Worm (Caenorhabditis elegans) whole organism, L3 larva: ENCODE data around the gene T24E12.3.

Source experiments
- R02D3.7 ChIP-seq: fragments of 150-350 bp; optimal IDR thresholded peaks from 2 replicates; lab custom pipeline; 2014; ENCODE audit warnings: missing biosample characterization, missing genetic modification characterization
- ZK546.5 ChIP-seq: sonication (generic microtip); optimal IDR thresholded peaks from 2 replicates; lab custom pipeline; 2017; ENCODE audit warnings: missing biosample characterization, missing genetic modification characterization
- aly-2 ChIP-seq: fragments of 150-350 bp; optimal IDR thresholded peaks from 2 replicates; lab custom pipeline; 2014; ENCODE audit warnings: missing biosample characterization, missing genetic modification characterization
- ama-1 ChIP-seq: fragments of 150-350 bp; optimal IDR thresholded peaks from 2 replicates; lab custom pipeline; 2018
- ceh-16 ChIP-seq: sonication (generic microtip); optimal IDR thresholded peaks from 2 replicates; lab custom pipeline; 2017; ENCODE audit warnings: missing biosample characterization, missing genetic modification characterization
- ceh-28 ChIP-seq: fragments of 150-350 bp; optimal IDR thresholded peaks from 2 replicates; lab custom pipeline; 2014; ENCODE audit warnings: missing biosample characterization, missing genetic modification reagents, missing genetic modification characterization
- ceh-9 ChIP-seq: sonication (generic microtip); optimal IDR thresholded peaks from 2 replicates; lab custom pipeline; 2018; ENCODE audit warnings: missing biosample characterization, missing genetic modification characterization
- daf-12 ChIP-seq: fragments of 150-350 bp; optimal IDR thresholded peaks from 2 replicates; lab custom pipeline; 2014; ENCODE audit warnings: missing biosample characterization, missing genetic modification reagents, missing genetic modification characterization
- egl-27 ChIP-seq: sonication (generic microtip); optimal IDR thresholded peaks from 4 replicates; lab custom pipeline; 2017; ENCODE audit warnings: missing biosample characterization, missing genetic modification reagents, missing genetic modification characterization
- egl-5 ChIP-seq: fragments of 150-350 bp; optimal IDR thresholded peaks from 2 replicates; lab custom pipeline; 2017; ENCODE audit warnings: missing biosample characterization, missing genetic modification reagents, missing genetic modification characterization, inconsistent platforms
- elt-1 ChIP-seq: fragments of 150-350 bp; optimal IDR thresholded peaks from 2 replicates; lab custom pipeline; 2014; ENCODE audit warnings: missing biosample characterization, missing genetic modification characterization
- elt-2 ChIP-seq: sonication (generic microtip); optimal IDR thresholded peaks from 2 replicates; lab custom pipeline; 2016; ENCODE audit warnings: missing genetic modification reagents, mild to moderate bottlenecking, missing genetic modification characterization, missing compliant biosample characterization
- elt-3 ChIP-seq, 3 experiments: fragments of 150-350 bp in 1 of 3; sonication (generic microtip) in 2 of 3; optimal IDR thresholded peaks; 2 replicates in 2 of 3; 4 replicates in 1 of 3; lab custom pipeline; 2014 to 2017; ENCODE audit warnings: missing biosample characterization in 3 of 3, missing genetic modification characterization in 3 of 3
- eor-1 ChIP-seq, 2 experiments: fragments of 150-350 bp; optimal IDR thresholded peaks; 2 replicates each; lab custom pipeline; 2014 to 2018; ENCODE audit warnings: missing biosample characterization in 2 of 2, missing genetic modification characterization in 2 of 2
- fkh-10 ChIP-seq: sonication (generic microtip); optimal IDR thresholded peaks from 2 replicates; lab custom pipeline; 2017; ENCODE audit warnings: missing biosample characterization, missing genetic modification reagents, missing genetic modification characterization
- fkh-2 ChIP-seq: fragments of 150-350 bp; optimal IDR thresholded peaks from 2 replicates; lab custom pipeline; 2014; ENCODE audit warnings: missing biosample characterization, missing genetic modification reagents, missing genetic modification characterization
- fos-1 ChIP-seq: fragments of 150-350 bp; optimal IDR thresholded peaks from 2 replicates; lab custom pipeline; 2014; ENCODE audit warnings: missing biosample characterization, missing genetic modification characterization
- hmg-11 ChIP-seq: sonication (generic microtip); optimal IDR thresholded peaks from 2 replicates; lab custom pipeline; 2016; ENCODE audit warnings: missing genetic modification characterization, missing compliant biosample characterization
- lin-39 ChIP-seq: fragments of 150-350 bp; optimal IDR thresholded peaks from 2 replicates; lab custom pipeline; 2018; ENCODE audit warnings: missing biosample characterization, missing genetic modification reagents, missing genetic modification characterization
- lsy-12 ChIP-seq: sonication (generic microtip); optimal IDR thresholded peaks from 2 replicates; lab custom pipeline; 2016; ENCODE audit warnings: mild to moderate bottlenecking, missing genetic modification characterization, missing compliant biosample characterization
- mml-1 ChIP-seq: fragments of 150-350 bp; sonication (generic microtip); optimal IDR thresholded peaks from 3 replicates; lab custom pipeline; 2014; ENCODE audit warnings: missing biosample characterization, missing genetic modification characterization
- nfya-1 ChIP-seq: sonication (generic microtip); optimal IDR thresholded peaks from 2 replicates; lab custom pipeline; 2017; ENCODE audit warnings: missing genetic modification characterization, mild to moderate bottlenecking, missing compliant biosample characterization, antibody characterized with exemption, moderate library complexity; ENCODE audit not compliant: insufficient read depth
- nhr-12 ChIP-seq: fragments of 150-350 bp; optimal IDR thresholded peaks from 2 replicates; lab custom pipeline; 2014; ENCODE audit warnings: missing biosample characterization, missing genetic modification characterization
- nhr-237 ChIP-seq: fragments of 150-350 bp; optimal IDR thresholded peaks from 2 replicates; lab custom pipeline; 2014; ENCODE audit warnings: missing biosample characterization, missing genetic modification characterization
- nhr-25 ChIP-seq: sonication (generic microtip); optimal IDR thresholded peaks from 2 replicates; lab custom pipeline; 2017; ENCODE audit warnings: missing biosample characterization, missing genetic modification characterization
- nhr-28 ChIP-seq: fragments of 150-350 bp; optimal IDR thresholded peaks from 2 replicates; lab custom pipeline; 2014; ENCODE audit warnings: missing biosample characterization, missing genetic modification characterization
- nhr-43 ChIP-seq: sonication (generic microtip); optimal IDR thresholded peaks from 2 replicates; lab custom pipeline; 2016; ENCODE audit warnings: mild to moderate bottlenecking, missing genetic modification characterization, missing compliant biosample characterization; ENCODE audit not compliant: poor library complexity, severe bottlenecking
- nhr-77 ChIP-seq: fragments of 150-350 bp; optimal IDR thresholded peaks from 2 replicates; lab custom pipeline; 2014; ENCODE audit warnings: missing biosample characterization, missing genetic modification characterization
- pha-4 ChIP-seq: fragments of 150-350 bp; optimal IDR thresholded peaks from 2 replicates; lab custom pipeline; 2014; ENCODE audit warnings: missing biosample characterization, missing genetic modification reagents, missing genetic modification characterization
- sea-2 ChIP-seq: fragments of 150-350 bp; sonication (generic microtip); optimal IDR thresholded peaks from 4 replicates; lab custom pipeline; 2014; ENCODE audit warnings: missing biosample characterization, missing genetic modification reagents, missing genetic modification characterization
- skn-1 ChIP-seq: fragments of 150-350 bp; optimal IDR thresholded peaks from 2 replicates; lab custom pipeline; 2014; ENCODE audit warnings: missing biosample characterization, missing genetic modification characterization
- unc-39 ChIP-seq: sonication (generic microtip); optimal IDR thresholded peaks from 4 replicates; lab custom pipeline; 2017; ENCODE audit warnings: missing biosample characterization, missing genetic modification characterization
- unc-62 ChIP-seq: fragments of 150-350 bp; sonication (generic microtip); optimal IDR thresholded peaks from 4 replicates; lab custom pipeline; 2014; ENCODE audit warnings: missing biosample characterization, missing genetic modification reagents, missing genetic modification characterization
- zag-1 ChIP-seq: fragments of 150-350 bp; optimal IDR thresholded peaks from 2 replicates; lab custom pipeline; 2014; ENCODE audit warnings: missing biosample characterization, missing genetic modification characterization
- ztf-11 ChIP-seq: fragments of 150-350 bp; optimal IDR thresholded peaks from 2 replicates; lab custom pipeline; 2014; ENCODE audit warnings: missing biosample characterization, missing genetic modification characterization
- ztf-4 ChIP-seq: fragments of 150-350 bp; optimal IDR thresholded peaks from 2 replicates; lab custom pipeline; 2014; ENCODE audit warnings: missing biosample characterization, missing genetic modification characterization

T24E12.3 gene

ce11 chrII:3775719-3776118, at the start of gene T24E12.3:
Gene T24E12.3, plus strand, starts transcription at chrII:3776019.
- no peak for TF ChIP-seq nhr-28 (tag; lab: Kevin White, UChicago)
- TF ChIP-seq pha-4 (tag; lab: Kevin White, UChicago) = no peak
- TF ChIP-seq elt-3 (tag; optimal IDR thresholded peaks at IDR 0.05; lab: Kevin White, UChicago) = no peak
- TF ChIP-seq fos-1 (tag; lab: Kevin White, UChicago) = no peak
- TF ChIP-seq R02D3.7 (tag; lab: Kevin White, UChicago) = no peak
- no peak for TF ChIP-seq fkh-2
- no peak for TF ChIP-seq nhr-237
- TF ChIP-seq nhr-12 (tag; lab: Kevin White, UChicago) = no peak
- TF ChIP-seq, all 47 proteins: peak for 0

- no peak for TF ChIP-seq lin-39
- TF ChIP-seq eor-1 (tag; optimal IDR thresholded peaks at IDR 0.05; lab: Kevin White, UChicago) = no peak
- TF ChIP-seq ztf-4 (tag; lab: Kevin White, UChicago) = no peak
- no peak for TF ChIP-seq lsy-12 (tag; lab: Kevin White, UChicago)
- no peak for TF ChIP-seq nhr-25 (tag; lab: Kevin White, UChicago)
- no peak for TF ChIP-seq elt-3 (tag; optimal IDR thresholded peaks at IDR 0.05; lab: Kevin White, UChicago)
- no peak for TF ChIP-seq ceh-9 (tag; lab: Kevin White, UChicago)
- TF ChIP-seq nhr-237 = no peak
- no peak for TF ChIP-seq ZK546.5 (tag; lab: Kevin White, UChicago)
- no peak for TF ChIP-seq egl-27 (tag; lab: Kevin White, UChicago)
- TF ChIP-seq zag-1 = no peak
- TF ChIP-seq nfya-1 (tag; lab: Kevin White, UChicago) = no peak
- no peak for TF ChIP-seq elt-1 (tag; lab: Kevin White, UChicago)
- no peak for TF ChIP-seq fkh-2
Observed at ce11 chrII:3727996-3728395, 47.8 kb upstream of the T24E12.3 start, which contains the start of gene C46E10.8. Gene C46E10.8, minus strand, starts transcription at chrII:3728096.

- TF ChIP-seq nhr-77 (tag; lab: Kevin White, UChicago) = no peak
- TF ChIP-seq fkh-10 (GFP tag; lab: Kevin White, UChicago) = no peak
- TF ChIP-seq eor-1 (tag; optimal IDR thresholded peaks at IDR 0.05; lab: Kevin White, UChicago) = no peak
- TF ChIP-seq fkh-2 = no peak
- no peak for TF ChIP-seq daf-12 (tag; lab: Kevin White, UChicago)
- no peak for TF ChIP-seq unc-39 (tag; lab: Kevin White, UChicago)
- TF ChIP-seq elt-1 (tag; lab: Kevin White, UChicago) = no peak
- no peak for TF ChIP-seq zag-1
- TF ChIP-seq nhr-12 (tag; lab: Kevin White, UChicago) = no peak
- no peak for TF ChIP-seq unc-62
- no peak for TF ChIP-seq R02D3.7 (tag; lab: Kevin White, UChicago)
- no peak for TF ChIP-seq nhr-28 (tag; lab: Kevin White, UChicago)
- no peak for TF ChIP-seq egl-5
- TF ChIP-seq ama-1 = no peak
- TF ChIP-seq lsy-12 (tag; lab: Kevin White, UChicago) = no peak
- no peak for TF ChIP-seq egl-27 (tag; lab: Kevin White, UChicago)
- no peak for TF ChIP-seq ztf-11 (tag; lab: Kevin White, UChicago)
- TF ChIP-seq elt-2 (tag; lab: Kevin White, UChicago) = no peak
- TF ChIP-seq ceh-28 (tag; lab: Kevin White, UChicago) = no peak
- no peak for TF ChIP-seq ceh-16 (tag; lab: Kevin White, UChicago)
Observed at ce11 chrII:3731723-3732122, 44.1 kb upstream of the T24E12.3 start, which contains the start of the genes sdz-12 and bath-31. Gene sdz-12, minus strand, starts transcription at chrII:3731823. Gene bath-31, plus strand, starts transcription at chrII:3731973.

ce11 chrII:3736893-3737375, 38.9 kb upstream of the T24E12.3 start, which contains the start of gene F12E12.6:
Gene F12E12.6, minus strand, starts transcription at chrII:3736943.
- no peak for TF ChIP-seq nhr-43 (tag; lab: Kevin White, UChicago)
- no peak for TF ChIP-seq hmg-11 (tag; lab: Kevin White, UChicago)
- TF ChIP-seq ceh-9 (tag; lab: Kevin White, UChicago) = no peak
- TF ChIP-seq elt-2 (tag; lab: Kevin White, UChicago) = no peak
- TF ChIP-seq daf-12 (tag; lab: Kevin White, UChicago) = no peak
- no peak for TF ChIP-seq unc-39 (tag; lab: Kevin White, UChicago)
- no peak for TF ChIP-seq unc-62
- TF ChIP-seq fkh-2 = no peak

ce11 chrII:3739647-3740046, 36.2 kb upstream of the T24E12.3 start, which contains the start of gene F12E12.2:
Gene F12E12.2, plus strand, starts transcription at chrII:3739947.
- TF ChIP-seq egl-27 (tag; lab: Kevin White, UChicago) (no peak), ceh-9 (tag; lab: Kevin White, UChicago) (no peak), skn-1 (tag; lab: Kevin White, UChicago) (no peak), aly-2 (tag; lab: Kevin White, UChicago) (no peak), egl-5 (no peak), nhr-12 (tag; lab: Kevin White, UChicago) (no peak), fkh-2 (no peak), sea-2 (GFP tag; lab: Kevin White, UChicago) (no peak), unc-62 (no peak), eor-1 (tag; optimal IDR thresholded peaks at IDR 0.05; lab: Kevin White, UChicago) (no peak), daf-12 (tag; lab: Kevin White, UChicago) (no peak), ceh-16 (tag; lab: Kevin White, UChicago) (no peak), nhr-237 (no peak), R02D3.7 (tag; lab: Kevin White, UChicago) (no peak), mml-1 (tag; lab: Kevin White, UChicago) (no peak)
- TF ChIP-seq, all 47 proteins: peak for 0
